Worm (Caenorhabditis elegans) whole organism, L4/young adult: ENCODE results near the gene ubxn-5.

Experiments used
- W03F9.2 ChIP-seq: fragments of 150-350 bp; optimal IDR thresholded peaks from 2 replicates; lab custom pipeline; 2014; ENCODE audit warnings: missing biosample characterization, missing genetic modification characterization
- dao-5 ChIP-seq: sonication (generic microtip); optimal IDR thresholded peaks from 2 replicates; lab custom pipeline; 2016; ENCODE audit warnings: missing genotype, missing genetic modification characterization, moderate library complexity, missing compliant biosample characterization
- him-1 ChIP-seq: sonication (generic microtip); optimal IDR thresholded peaks from 2 replicates; lab custom pipeline; 2016; ENCODE audit warnings: missing genotype, missing genetic modification reagents, missing genetic modification characterization, missing compliant biosample characterization

DNA sequence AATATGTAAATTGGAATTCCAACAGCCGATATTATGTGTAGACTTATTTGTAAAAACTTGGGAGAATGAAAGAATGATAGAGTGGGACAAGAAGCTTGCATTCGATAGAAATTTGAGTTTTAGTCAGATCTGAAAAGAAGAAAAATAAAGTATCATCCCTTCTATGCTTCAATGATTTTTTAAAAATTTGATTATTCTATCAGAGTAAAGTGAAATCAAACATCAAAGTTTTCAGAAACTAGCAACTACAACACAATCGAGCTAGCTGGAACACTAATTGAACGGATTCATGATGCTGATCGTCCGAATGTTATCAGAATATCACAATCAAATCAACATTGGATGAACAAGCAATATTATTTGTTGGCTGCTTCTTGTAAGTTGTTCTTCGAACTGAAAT lies 7.3 kb downstream of the ubxn-5 start, which contains the start of gene srh-135:
- TF ChIP-seq W03F9.2 (no peak), dao-5 (no peak), him-1 (tag; lab: Kevin White, UChicago) (no peak)
